Fruit fly (Drosophila melanogaster) whole organism, embryonic: ENCODE results near the gene Piezo.

ENCODE experiments used
- ATbp ChIP-seq: fragments of 200-800 bp; sonication (Bioruptor generic); optimal IDR thresholded peaks from 2 replicates; lab custom pipeline; 2017; ENCODE audit warnings: missing biosample characterization, mild to moderate bottlenecking, missing genetic modification characterization, missing genetic modification reagents
- CG10274 ChIP-seq: fragments of 200-800 bp; sonication (Bioruptor generic); optimal IDR thresholded peaks from 3 replicates; lab custom pipeline; 2017; ENCODE audit warnings: missing biosample characterization, mild to moderate bottlenecking, missing genetic modification characterization
- CG13296 ChIP-seq: fragments of 200-800 bp; sonication (Bioruptor generic); optimal IDR thresholded peaks from 3 replicates; lab custom pipeline; 2018; ENCODE audit warnings: missing biosample characterization, mild to moderate bottlenecking, missing genetic modification characterization
- CG14965 ChIP-seq: fragments of 200-800 bp; sonication (Bioruptor generic); optimal IDR thresholded peaks from 2 replicates; lab custom pipeline; 2016; ENCODE audit warnings: missing biosample characterization, missing genetic modification characterization, borderline replicate concordance
- CG15514 ChIP-seq: fragments of 200-800 bp; sonication (Bioruptor generic); optimal IDR thresholded peaks from 3 replicates; lab custom pipeline; 2017; ENCODE audit warnings: missing biosample characterization, missing genetic modification characterization, mild to moderate bottlenecking, moderate library complexity, missing genetic modification reagents
- CG15696 ChIP-seq: fragments of 200-800 bp; sonication (Bioruptor generic); optimal IDR thresholded peaks from 2 replicates; lab custom pipeline; 2019; ENCODE audit warnings: missing biosample characterization, mild to moderate bottlenecking, missing genetic modification characterization, moderate library complexity
- CG18599 ChIP-seq: fragments of 200-800 bp; sonication (Bioruptor generic); optimal IDR thresholded peaks from 3 replicates; lab custom pipeline; 2017; ENCODE audit warnings: missing biosample characterization, missing genetic modification characterization, mild to moderate bottlenecking, moderate library complexity, missing genetic modification reagents
- CG30403 ChIP-seq: fragments of 200-800 bp; sonication (Bioruptor generic); optimal IDR thresholded peaks from 3 replicates; lab custom pipeline; 2016; ENCODE audit warnings: missing biosample characterization, missing genetic modification characterization
- CG3065 ChIP-seq: fragments of 200-800 bp; sonication (Bioruptor generic); optimal IDR thresholded peaks from 2 replicates; lab custom pipeline; 2016; ENCODE audit warnings: missing biosample characterization, missing genetic modification characterization
- CG32532 ChIP-seq: fragments of 200-800 bp; sonication (Bioruptor generic); IDR thresholded peaks from 2 replicates; pipeline ENCODE4 v1.3.6; 2022; ENCODE audit warnings: missing biosample characterization, missing genetic modification characterization
- CG4328 ChIP-seq: fragments of 200-800 bp; sonication (Bioruptor generic); optimal IDR thresholded peaks from 3 replicates; lab custom pipeline; 2017; ENCODE audit warnings: missing biosample characterization, missing genetic modification reagents, missing genetic modification characterization
- CG4854 ChIP-seq: fragments of 200-800 bp; sonication (Bioruptor generic); optimal IDR thresholded peaks from 2 replicates; lab custom pipeline; 2016; ENCODE audit warnings: missing biosample characterization, missing genetic modification characterization, inconsistent platforms
- CG7357 ChIP-seq: fragments of 200-800 bp; sonication (Bioruptor generic); IDR thresholded peaks from 3 replicates; pipeline ENCODE4 v1.3.6; 2022; ENCODE audit warnings: missing biosample characterization, missing genetic modification characterization
- CG8359 ChIP-seq: fragments of 200-800 bp; sonication (Bioruptor generic); optimal IDR thresholded peaks from 2 replicates; lab custom pipeline; 2017; ENCODE audit warnings: missing biosample characterization, mild to moderate bottlenecking, missing genetic modification characterization, borderline replicate concordance
- CG9215 ChIP-seq: fragments of 200-800 bp; sonication (Bioruptor generic); IDR thresholded peaks from 2 replicates; pipeline ENCODE4 v1.3.6; 2022; ENCODE audit warnings: missing biosample characterization, missing genetic modification characterization
- Eip74EF ChIP-seq, 2 experiments: fragments of 200-800 bp in 1 of 2; fragments of >200 bp in 1 of 2; sonication (Bioruptor generic) in 1 of 2; optimal IDR thresholded peaks; 2 replicates each; lab custom pipeline; 2017 to 2019; ENCODE audit warnings: missing biosample characterization in 2 of 2, missing genetic modification characterization in 2 of 2, mild to moderate bottlenecking in 1 of 2, moderate library complexity in 1 of 2
- Fer2 ChIP-seq: fragments of 200-800 bp; sonication (Bioruptor generic); optimal IDR thresholded peaks from 2 replicates; lab custom pipeline; 2018; ENCODE audit warnings: missing biosample characterization, mild to moderate bottlenecking, missing genetic modification characterization, moderate library complexity
- Fer3 ChIP-seq: fragments of 200-800 bp; sonication (Bioruptor generic); optimal IDR thresholded peaks from 2 replicates; lab custom pipeline; 2018; ENCODE audit warnings: missing biosample characterization, mild to moderate bottlenecking, missing genetic modification characterization, moderate library complexity
- H2.0 ChIP-seq: fragments of 200-800 bp; sonication (Bioruptor generic); IDR thresholded peaks from 2 replicates; pipeline ENCODE4 v1.3.6; 2022; ENCODE audit warnings: missing biosample characterization, missing genetic modification characterization
- Hey ChIP-seq: fragments of 200-800 bp; sonication (Bioruptor generic); optimal IDR thresholded peaks from 3 replicates; lab custom pipeline; 2018; ENCODE audit warnings: missing biosample characterization, mild to moderate bottlenecking, missing genetic modification characterization
- Jarid2 ChIP-seq: fragments of 200-800 bp; sonication (Bioruptor generic); optimal IDR thresholded peaks from 3 replicates; lab custom pipeline; 2017; ENCODE audit warnings: mild to moderate bottlenecking, missing biosample characterization, missing genetic modification reagents, missing genetic modification characterization
- Nf-YC ChIP-seq: fragments of 200-800 bp; optimal IDR thresholded peaks from 3 replicates; lab custom pipeline; 2019; ENCODE audit warnings: missing biosample characterization, mild to moderate bottlenecking, missing genetic modification characterization, moderate library complexity
- PHDP ChIP-seq: fragments of 200-800 bp; sonication (Bioruptor generic); optimal IDR thresholded peaks from 3 replicates; lab custom pipeline; 2018; ENCODE audit warnings: missing biosample characterization, mild to moderate bottlenecking, missing genetic modification characterization, moderate library complexity
- Sry-β ChIP-seq: fragments of 200-800 bp; sonication (Bioruptor generic); optimal IDR thresholded peaks from 2 replicates; lab custom pipeline; 2018; ENCODE audit warnings: missing biosample characterization, mild to moderate bottlenecking, missing genetic modification characterization, moderate library complexity
- Sry-δ ChIP-seq: fragments of 200-800 bp; sonication (Bioruptor generic); optimal IDR thresholded peaks from 2 replicates; lab custom pipeline; 2016; ENCODE audit warnings: missing biosample characterization, missing genetic modification characterization
- TFAM ChIP-seq: fragments of 200-800 bp; sonication (Bioruptor generic); optimal IDR thresholded peaks from 2 replicates; lab custom pipeline; 2017; ENCODE audit warnings: missing biosample characterization, missing genetic modification characterization, inconsistent platforms
- Trl ChIP-seq, 3 experiments: fragments of >200 bp in 2 of 3; fragments of 200-800 bp in 1 of 3; sonication (Bioruptor generic) in 1 of 3; optimal IDR thresholded peaks; 2 replicates in 1 of 3; 3 replicates in 2 of 3; lab custom pipeline; 2016 to 2017; ENCODE audit warnings: missing biosample characterization in 1 of 3, missing genetic modification characterization in 1 of 3
- ase ChIP-seq: fragments of 200-800 bp; sonication (Bioruptor generic); IDR thresholded peaks from 3 replicates; pipeline ENCODE4 v1.3.6; 2022; ENCODE audit warnings: missing biosample characterization, missing genetic modification characterization
- ash1 ChIP-seq: fragments of 200-800 bp; sonication (Bioruptor generic); optimal IDR thresholded peaks from 2 replicates; lab custom pipeline; 2018; ENCODE audit warnings: missing biosample characterization, mild to moderate bottlenecking, missing genetic modification characterization
- ato ChIP-seq: fragments of 200-800 bp; sonication (Bioruptor generic); IDR thresholded peaks from 2 replicates; pipeline ENCODE4 v1.3.6; 2022; ENCODE audit warnings: missing biosample characterization, missing genetic modification characterization; ENCODE audit not compliant: partially characterized antibody
- btn ChIP-seq: fragments of 200-800 bp; sonication (Bioruptor generic); optimal IDR thresholded peaks from 2 replicates; lab custom pipeline; 2016; ENCODE audit warnings: missing biosample characterization, missing genetic modification characterization
- chif ChIP-seq, 2 experiments: fragments of 200-800 bp; sonication (Bioruptor generic); optimal IDR thresholded peaks; 3 replicates each; lab custom pipeline; 2016; ENCODE audit warnings: missing biosample characterization in 2 of 2, missing genetic modification characterization in 2 of 2
- chn ChIP-seq: fragments of 200-800 bp; sonication (Bioruptor generic); optimal IDR thresholded peaks from 2 replicates; lab custom pipeline; 2016; ENCODE audit warnings: missing biosample characterization, missing genetic modification characterization
- exex ChIP-seq: fragments of 200-800 bp; sonication (Bioruptor generic); optimal IDR thresholded peaks from 4 replicates; lab custom pipeline; 2018; ENCODE audit warnings: missing biosample characterization, mild to moderate bottlenecking, missing genetic modification characterization, moderate library complexity
- gem ChIP-seq: fragments of 200-800 bp; sonication (Bioruptor generic); optimal IDR thresholded peaks from 2 replicates; lab custom pipeline; 2019; ENCODE audit warnings: missing biosample characterization, mild to moderate bottlenecking, missing genetic modification characterization, moderate library complexity
- gfzf ChIP-seq: fragments of 200-800 bp; sonication (Bioruptor generic); optimal IDR thresholded peaks from 2 replicates; lab custom pipeline; 2016; ENCODE audit warnings: missing biosample characterization, mild to moderate bottlenecking, missing genetic modification characterization, moderate library complexity
- gro ChIP-seq: fragments of 200-800 bp; sonication (Bioruptor generic); optimal IDR thresholded peaks from 2 replicates; lab custom pipeline; 2016; ENCODE audit warnings: missing biosample characterization, missing genetic modification characterization
- jigr1 ChIP-seq: fragments of 200-800 bp; sonication (Bioruptor generic); IDR thresholded peaks from 3 replicates; pipeline ENCODE4 v1.3.6; 2022; ENCODE audit warnings: missing biosample characterization, missing genetic modification characterization
- klu ChIP-seq: fragments of 200-800 bp; sonication (Bioruptor generic); IDR thresholded peaks from 2 replicates; pipeline ENCODE4 v1.3.6; 2022; ENCODE audit warnings: missing biosample characterization, missing genetic modification characterization
- nmo ChIP-seq: fragments of 200-800 bp; sonication (Bioruptor generic); optimal IDR thresholded peaks from 2 replicates; lab custom pipeline; 2018; ENCODE audit warnings: missing biosample characterization, mild to moderate bottlenecking, missing genetic modification characterization, moderate library complexity
- pzg ChIP-seq: fragments of 200-800 bp; sonication (Bioruptor generic); optimal IDR thresholded peaks from 3 replicates; lab custom pipeline; 2018; ENCODE audit warnings: missing biosample characterization, mild to moderate bottlenecking, missing genetic modification characterization, moderate library complexity
- rib ChIP-seq: fragments of 200-800 bp; sonication (Bioruptor generic); IDR thresholded peaks from 2 replicates; pipeline ENCODE4 v1.3.6; 2022; ENCODE audit warnings: missing biosample characterization, missing genetic modification characterization
- sd ChIP-seq: fragments of 200-800 bp; sonication (Bioruptor generic); optimal IDR thresholded peaks from 3 replicates; lab custom pipeline; 2018; ENCODE audit warnings: missing biosample characterization, mild to moderate bottlenecking, missing genetic modification characterization, moderate library complexity
- sim ChIP-seq: fragments of 200-800 bp; sonication (Bioruptor generic); IDR thresholded peaks from 2 replicates; pipeline ENCODE4 v1.3.6; 2022; ENCODE audit warnings: missing biosample characterization, missing genetic modification characterization
- ssp ChIP-seq: fragments of 200-800 bp; sonication (Bioruptor generic); IDR thresholded peaks from 2 replicates; pipeline ENCODE4 v1.3.6; 2022; ENCODE audit warnings: missing biosample characterization, missing genetic modification characterization
- tgo ChIP-seq: fragments of 200-800 bp; sonication (Bioruptor generic); IDR thresholded peaks from 3 replicates; pipeline ENCODE4 v1.3.6; 2022; ENCODE audit warnings: missing biosample characterization, missing genetic modification characterization
- wdn ChIP-seq: fragments of 200-800 bp; sonication (Bioruptor generic); IDR thresholded peaks from 2 replicates; pipeline ENCODE4 v1.3.6; 2022; ENCODE audit warnings: missing biosample characterization, missing genetic modification characterization
- z ChIP-seq: fragments of 200-800 bp; sonication (Bioruptor generic); IDR thresholded peaks from 3 replicates; pipeline ENCODE4 v1.3.6; 2022; ENCODE audit warnings: missing biosample characterization, missing genetic modification characterization

Piezo gene

DNA sequence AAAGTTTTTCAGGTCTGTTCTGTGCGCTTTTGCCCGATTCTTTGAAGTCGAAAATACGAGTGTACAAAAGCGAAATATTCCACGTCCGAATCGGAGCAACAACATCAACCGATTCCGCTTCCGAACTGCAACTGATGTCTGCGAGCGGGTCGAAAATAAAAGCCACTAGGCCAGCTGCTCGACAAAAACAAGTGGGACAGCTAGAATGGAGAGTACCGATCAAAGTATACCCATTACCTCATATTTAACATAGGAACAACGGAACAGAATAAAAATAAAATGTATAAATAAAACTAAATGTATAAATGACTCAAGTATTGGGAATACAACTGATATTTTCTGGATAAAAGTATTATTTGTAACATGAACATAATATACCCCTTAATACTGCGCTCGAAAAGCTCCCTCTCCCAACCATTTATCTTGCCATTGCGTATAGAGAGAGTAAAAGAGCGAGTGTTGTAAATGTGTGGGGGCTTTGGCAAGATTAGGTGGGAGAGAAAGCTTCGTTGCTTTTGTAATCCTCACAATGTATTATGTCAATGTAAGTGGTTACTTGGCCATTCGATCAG lies 42.2 kb downstream of the Piezo start, which contains the start of gene SLC5A11 (continued):
- TF ChIP-seq wdn (GFP tag; lab: Robert Waterston, UW) (peak; percentile 82), ATbp (GFP tag; lab: Kevin White, UChicago) (peak; percentile 95), H2.0 (peak; percentile 100), CG3065 (GFP tag; lab: Kevin White, UChicago) (peak; percentile 94), CG14965 (peak; percentile 78), Nf-YC (tag; lab: Kevin White, UChicago) (peak; percentile 91), CG15514 (GFP tag; lab: Kevin White, UChicago) (peak; percentile 92), CG7357 (peak; percentile 91), CG30403 (GFP tag; lab: Kevin White, UChicago) (peak; percentile 97), CG10274 (GFP tag; lab: Kevin White, UChicago) (peak; percentile 84), CG4328 (GFP tag; lab: Kevin White, UChicago) (peak; percentile 93), Fer2 (tag; lab: Kevin White, UChicago) (peak; percentile 90), sim (GFP tag; lab: Robert Waterston, UW) (peak; percentile 94), ssp (GFP tag; lab: Robert Waterston, UW) (peak; percentile 91), CG18599 (peak; percentile 99), Jarid2 (GFP tag; lab: Kevin White, UChicago) (peak; percentile 85), CG13296 (peak; percentile 98), z (GFP tag; lab: Robert Waterston, UW) (0 out of 3 replicates have a peak, but pooled peaks have one; percentile 63), tgo (peak; percentile 98), ato (GFP tag; lab: Robert Waterston, UW) (no peak), Trl (optimal IDR thresholded peaks at IDR 0.05; lab: Kevin White, UChicago) (peak; percentile 83 to 99), Trl (GFP tag; optimal IDR thresholded peaks at IDR 0.05; lab: Kevin White, UChicago) (peak; percentile 96), gfzf (peak; percentile 31), btn (GFP tag; lab: Kevin White, UChicago) (peak; percentile 93), klu (GFP tag; lab: Robert Waterston, UW) (peak; percentile 94), ash1 (GFP tag; lab: Kevin White, UChicago) (peak; percentile 68), sd (tag; lab: Kevin White, UChicago) (peak; percentile 99), gro (GFP tag; lab: Kevin White, UChicago) (peak; percentile 99), Eip74EF (GFP tag; optimal IDR thresholded peaks at IDR 0.05; lab: Kevin White, UChicago) (peak in 1 of 2 experiments; percentile 100), pzg (peak; percentile 16), nmo (GFP tag; lab: Kevin White, UChicago) (peak; percentile 100), CG8359 (peak; percentile 82), TFAM (GFP tag; lab: Kevin White, UChicago) (peak; percentile 40), Sry-β (GFP tag; lab: Kevin White, UChicago) (peak; percentile 44), ase (GFP tag; lab: Robert Waterston, UW) (peak; percentile 95), Hey (tag; lab: Kevin White, UChicago) (peak; percentile 75), chn (peak; percentile 79), PHDP (tag; lab: Kevin White, UChicago) (peak; percentile 97), CG9215 (GFP tag; lab: Robert Waterston, UW) (peak; percentile 93), Fer3 (tag; lab: Kevin White, UChicago) (peak; percentile 95), exex (tag; lab: Kevin White, UChicago) (peak; percentile 85), Sry-δ (peak; percentile 75), chif (GFP tag; optimal IDR thresholded peaks at IDR 0.05; lab: Kevin White, UChicago) (peak; percentile 60 to 66), CG15696 (tag; lab: Kevin White, UChicago) (peak; percentile 70), CG4854 (GFP tag; lab: Kevin White, UChicago) (peak; percentile 99), jigr1 (GFP tag; lab: Robert Waterston, UW) (peak; percentile 98), gem (tag; lab: Kevin White, UChicago) (peak; percentile 98), rib (peak; percentile 95), CG32532 (GFP tag; lab: Robert Waterston, UW) (peak; percentile 98)
